Fruit fly (Drosophila melanogaster): ENCODE results near the gene CG3285.

Gene CG3285

dm6 chr2L:3302958-3303842, 27.5 kb upstream of the CG3285 start, which contains the start of gene CG9663:
Gene CG9663 (minus strand): TSS chr2L:3303130.
- TF ChIP-seq eve (GFP tag; optimal IDR thresholded peaks at IDR 0.05) (peak in 1 of 2 experiments; percentile 27), CG6272 (GFP tag; IDR thresholded peaks at IDR 0.05) (no peak), Nf-YC (tag; optimal IDR thresholded peaks at IDR 0.05) (no peak), HLH4C (GFP tag; IDR thresholded peaks at IDR 0.05; ENCODE audit: partially characterized antibody) (peak; percentile 39; the same call in 1 of the 3 replicates), btn (GFP tag; optimal IDR thresholded peaks at IDR 0.05) (no peak), bab2 (GFP tag; optimal IDR thresholded peaks at IDR 0.05) (no peak), dmrt99B (tag; optimal IDR thresholded peaks at IDR 0.05) (no peak), CG18262 (tag; optimal IDR thresholded peaks at IDR 0.05) (peak; percentile 10), maf-S (GFP tag; optimal IDR thresholded peaks at IDR 0.05) (no peak), slou (GFP tag; optimal IDR thresholded peaks at IDR 0.05) (no peak), C15 (GFP tag; IDR thresholded peaks at IDR 0.05) (no peak), NC2β (GFP tag; optimal IDR thresholded peaks at IDR 0.05) (peak; percentile 12), ERR (GFP tag; optimal IDR thresholded peaks at IDR 0.05) (peak; percentile 19), hkb (optimal IDR thresholded peaks at IDR 0.05) (no peak), hkb (GFP tag; IDR thresholded peaks at IDR 0.05) (peak; percentile 36; the same call in 1 of the 2 replicates), Doc2 (GFP tag; IDR thresholded peaks at IDR 0.05) (no peak), CG17328 (GFP tag; IDR thresholded peaks at IDR 0.05) (no peak), CG32772 (GFP tag; IDR thresholded peaks at IDR 0.05) (no peak), unpg (GFP tag; optimal IDR thresholded peaks at IDR 0.05) (peak; percentile 36), CG15601 (tag; optimal IDR thresholded peaks at IDR 0.05) (peak; percentile 9), zen2 (GFP tag; IDR thresholded peaks at IDR 0.05; ENCODE audit: partially characterized antibody) (no peak; the same call in 2 of the 3 replicates), Spps (tag; optimal IDR thresholded peaks at IDR 0.05) (no peak), CG12391 (tag; optimal IDR thresholded peaks at IDR 0.05) (peak; percentile 27), hbn (GFP tag; IDR thresholded peaks at IDR 0.05; ENCODE audit: partially characterized antibody) (no peak), Xbp1 (GFP tag; optimal IDR thresholded peaks at IDR 0.05) (no peak), CoRest (tag; optimal IDR thresholded peaks at IDR 0.05) (peak; percentile 17), ap (GFP tag; IDR thresholded peaks at IDR 0.05) (no peak), MTF-1 (GFP tag; optimal IDR thresholded peaks at IDR 0.05; ENCODE audit: borderline replicate concordance) (no peak), CG12236 (GFP tag; optimal IDR thresholded peaks at IDR 0.05) (no peak), CG13894 (tag; optimal IDR thresholded peaks at IDR 0.05) (peak; percentile 48), Opbp (GFP tag; IDR thresholded peaks at IDR 0.05; ENCODE audit: partially characterized antibody) (0 out of 3 replicates have a peak, but pooled peaks have one; percentile 44), CG13424 (tag; optimal IDR thresholded peaks at IDR 0.05) (no peak), ro (GFP tag; IDR thresholded peaks at IDR 0.05) (no peak), CG14965 (GFP tag; optimal IDR thresholded peaks at IDR 0.05; ENCODE audit: borderline replicate concordance) (no peak), BEAF-32 (GFP tag; optimal IDR thresholded peaks at IDR 0.05) (peak; percentile 53), CG6689 (GFP tag; IDR thresholded peaks at IDR 0.05) (no peak), CG17829 (tag; optimal IDR thresholded peaks at IDR 0.05) (peak; percentile 9), otp (GFP tag; IDR thresholded peaks at IDR 0.05) (no peak; the same call in 2 of the 3 replicates), Med (GFP tag) (peak; percentile 74), lab (GFP tag; optimal IDR thresholded peaks at IDR 0.05) (peak; percentile 62), sob (GFP tag; IDR thresholded peaks at IDR 0.05) (peak; percentile 62; the same call in 1 of the 2 replicates), Ssrp (tag; optimal IDR thresholded peaks at IDR 0.05) (no peak), sisA (GFP tag; IDR thresholded peaks at IDR 0.05) (no peak), CG4404 (GFP tag; IDR thresholded peaks at IDR 0.05) (peak; percentile 27; the same call in 1 of the 2 replicates), CG30020 (tag; optimal IDR thresholded peaks at IDR 0.05) (no peak), CG10543 (GFP tag; optimal IDR thresholded peaks at IDR 0.05) (peak; percentile 73), br (optimal IDR thresholded peaks at IDR 0.05) (no peak), repo (GFP tag; optimal IDR thresholded peaks at IDR 0.05) (no peak), CG12071 (GFP tag; optimal IDR thresholded peaks at IDR 0.05) (peak; percentile 39)

All from whole organism, embryonic.